Fruit fly (Drosophila melanogaster) whole organism, embryonic: ENCODE measurements around the gene Nin.

Experiments used
- BEAF-32 ChIP-seq: fragments of 200-800 bp; sonication (Bioruptor generic); optimal IDR thresholded peaks from 3 replicates; lab custom pipeline; 2017; ENCODE audit warnings: missing biosample characterization, missing genetic modification characterization, mild to moderate bottlenecking, moderate library complexity, missing genetic modification reagents
- CG10267 ChIP-seq: fragments of 200-800 bp; sonication (Bioruptor generic); optimal IDR thresholded peaks from 2 replicates; lab custom pipeline; 2018; ENCODE audit warnings: missing biosample characterization, mild to moderate bottlenecking, missing genetic modification characterization, moderate library complexity
- CG10959 ChIP-seq: fragments of 200-800 bp; sonication (Bioruptor generic); IDR thresholded peaks from 2 replicates; pipeline ENCODE4 v1.3.6; 2022; ENCODE audit warnings: missing biosample characterization, missing genetic modification characterization
- CG11504 ChIP-seq: fragments of 200-800 bp; sonication (Bioruptor generic); optimal IDR thresholded peaks from 3 replicates; lab custom pipeline; 2019; ENCODE audit warnings: missing biosample characterization, mild to moderate bottlenecking, missing genetic modification characterization, moderate library complexity
- CG12155 ChIP-seq: fragments of 200-800 bp; sonication (Bioruptor generic); optimal IDR thresholded peaks from 3 replicates; lab custom pipeline; 2016; ENCODE audit warnings: missing biosample characterization, missing genetic modification characterization
- CG12659 ChIP-seq: fragments of 200-800 bp; sonication (Bioruptor generic); optimal IDR thresholded peaks from 3 replicates; lab custom pipeline; 2017; ENCODE audit warnings: mild to moderate bottlenecking, missing biosample characterization, missing genetic modification reagents, missing genetic modification characterization
- CG13775 ChIP-seq: fragments of 200-800 bp; sonication (Bioruptor generic); optimal IDR thresholded peaks from 3 replicates; lab custom pipeline; 2017; ENCODE audit warnings: missing biosample characterization, mild to moderate bottlenecking, missing genetic modification characterization
- CG16863 ChIP-seq: fragments of 200-800 bp; sonication (Bioruptor generic); optimal IDR thresholded peaks from 3 replicates; lab custom pipeline; 2016; ENCODE audit warnings: missing biosample characterization, missing genetic modification characterization
- CG17328 ChIP-seq: fragments of 200-800 bp; sonication (Bioruptor generic); IDR thresholded peaks from 2 replicates; pipeline ENCODE4 v1.3.6; 2022; ENCODE audit warnings: missing biosample characterization, missing genetic modification characterization
- CG17359 ChIP-seq: fragments of 200-800 bp; sonication (Bioruptor generic); optimal IDR thresholded peaks from 3 replicates; lab custom pipeline; 2018; ENCODE audit warnings: missing biosample characterization, mild to moderate bottlenecking, missing genetic modification characterization, moderate library complexity
- CG17385 ChIP-seq: fragments of 200-800 bp; sonication (Bioruptor generic); optimal IDR thresholded peaks from 3 replicates; lab custom pipeline; 2018; ENCODE audit warnings: missing biosample characterization, mild to moderate bottlenecking, missing genetic modification characterization
- CG2678 ChIP-seq: fragments of 200-800 bp; sonication (Bioruptor generic); optimal IDR thresholded peaks from 3 replicates; lab custom pipeline; 2019; ENCODE audit warnings: missing biosample characterization, mild to moderate bottlenecking, missing genetic modification characterization, moderate library complexity
- CG2712 ChIP-seq: fragments of 200-800 bp; optimal IDR thresholded peaks from 3 replicates; lab custom pipeline; 2019; ENCODE audit warnings: missing biosample characterization, mild to moderate bottlenecking, missing genetic modification characterization, moderate library complexity
- CG31441 ChIP-seq: fragments of 200-800 bp; sonication (Bioruptor generic); IDR thresholded peaks from 2 replicates; pipeline ENCODE4 v1.3.6; 2022; ENCODE audit warnings: missing biosample characterization, missing genetic modification characterization
- CG3281 ChIP-seq: fragments of 200-800 bp; sonication (Bioruptor generic); optimal IDR thresholded peaks from 3 replicates; lab custom pipeline; 2017; ENCODE audit warnings: missing biosample characterization, mild to moderate bottlenecking, missing genetic modification characterization
- CG3407 ChIP-seq: fragments of 200-800 bp; sonication (Bioruptor generic); optimal IDR thresholded peaks from 2 replicates; lab custom pipeline; 2018; ENCODE audit warnings: missing biosample characterization, mild to moderate bottlenecking, missing genetic modification characterization
- CG34422 ChIP-seq: fragments of 200-800 bp; sonication (Bioruptor generic); IDR thresholded peaks from 3 replicates; pipeline ENCODE4 v1.3.6; 2022; ENCODE audit warnings: missing biosample characterization, missing genetic modification characterization
- CG4617 ChIP-seq: fragments of 200-800 bp; sonication (Bioruptor generic); optimal IDR thresholded peaks from 3 replicates; lab custom pipeline; 2016; ENCODE audit warnings: missing biosample characterization, missing genetic modification characterization, borderline replicate concordance
- CG4707 ChIP-seq: fragments of 200-800 bp; sonication (Bioruptor generic); optimal IDR thresholded peaks from 2 replicates; lab custom pipeline; 2018; ENCODE audit warnings: missing biosample characterization, mild to moderate bottlenecking, missing genetic modification characterization, moderate library complexity
- CG6683 ChIP-seq: fragments of 200-800 bp; sonication (Bioruptor generic); optimal IDR thresholded peaks from 2 replicates; lab custom pipeline; 2017; ENCODE audit warnings: missing biosample characterization, mild to moderate bottlenecking, missing genetic modification characterization, missing genetic modification reagents
- CG7556 ChIP-seq: fragments of 200-800 bp; sonication (Bioruptor generic); optimal IDR thresholded peaks from 2 replicates; lab custom pipeline; 2017; ENCODE audit warnings: missing biosample characterization, mild to moderate bottlenecking, missing genetic modification characterization
- CG8388 ChIP-seq: fragments of 200-800 bp; sonication (Bioruptor generic); optimal IDR thresholded peaks from 2 replicates; lab custom pipeline; 2019; ENCODE audit warnings: missing biosample characterization, mild to moderate bottlenecking, missing genetic modification characterization, moderate library complexity
- CG8924 ChIP-seq: fragments of 200-800 bp; optimal IDR thresholded peaks from 3 replicates; lab custom pipeline; 2019; ENCODE audit warnings: missing biosample characterization, mild to moderate bottlenecking, missing genetic modification characterization, moderate library complexity
- Dp ChIP-seq: fragments of 200-800 bp; sonication (Bioruptor generic); optimal IDR thresholded peaks from 2 replicates; lab custom pipeline; 2018; ENCODE audit warnings: missing biosample characterization, mild to moderate bottlenecking, missing genetic modification characterization, moderate library complexity
- Drgx ChIP-seq: fragments of 200-800 bp; sonication (Bioruptor generic); IDR thresholded peaks from 2 replicates; pipeline ENCODE4 v1.3.6; 2022; ENCODE audit warnings: missing biosample characterization, missing genetic modification characterization
- E2f1 ChIP-seq: fragments of 200-800 bp; sonication (Bioruptor generic); IDR thresholded peaks from 2 replicates; pipeline ENCODE4 v1.3.6; 2022; ENCODE audit warnings: missing biosample characterization, missing genetic modification characterization
- HLH3B ChIP-seq: fragments of 200-800 bp; sonication (Bioruptor generic); IDR thresholded peaks from 2 replicates; pipeline ENCODE4 v1.3.6; 2022; ENCODE audit warnings: missing biosample characterization, missing genetic modification characterization
- HLHmδ ChIP-seq: fragments of 200-800 bp; sonication (Bioruptor generic); optimal IDR thresholded peaks from 2 replicates; lab custom pipeline; 2018; ENCODE audit warnings: missing biosample characterization, mild to moderate bottlenecking, missing genetic modification characterization, moderate library complexity
- Hey ChIP-seq: fragments of 200-800 bp; sonication (Bioruptor generic); optimal IDR thresholded peaks from 3 replicates; lab custom pipeline; 2018; ENCODE audit warnings: missing biosample characterization, mild to moderate bottlenecking, missing genetic modification characterization
- Nf-YC ChIP-seq: fragments of 200-800 bp; optimal IDR thresholded peaks from 3 replicates; lab custom pipeline; 2019; ENCODE audit warnings: missing biosample characterization, mild to moderate bottlenecking, missing genetic modification characterization, moderate library complexity
- Oli ChIP-seq: fragments of 200-800 bp; sonication (Bioruptor generic); optimal IDR thresholded peaks from 2 replicates; lab custom pipeline; 2018; ENCODE audit warnings: missing biosample characterization, mild to moderate bottlenecking, missing genetic modification characterization, moderate library complexity
- Xbp1 ChIP-seq: fragments of 200-800 bp; sonication (Bioruptor generic); optimal IDR thresholded peaks from 3 replicates; lab custom pipeline; 2016; ENCODE audit warnings: missing biosample characterization, mild to moderate bottlenecking, missing genetic modification characterization
- crol ChIP-seq: fragments of 200-800 bp; sonication (Bioruptor generic); IDR thresholded peaks from 2 replicates; pipeline ENCODE4 v1.3.6; 2022; ENCODE audit warnings: missing biosample characterization, missing genetic modification characterization
- dati ChIP-seq: fragments of 200-800 bp; sonication (Bioruptor generic); IDR thresholded peaks from 2 replicates; pipeline ENCODE4 v1.3.6; 2022; ENCODE audit warnings: missing biosample characterization, missing genetic modification characterization
- grau ChIP-seq: fragments of 200-800 bp; optimal IDR thresholded peaks from 3 replicates; lab custom pipeline; 2019; ENCODE audit warnings: missing biosample characterization, mild to moderate bottlenecking, missing genetic modification characterization, moderate library complexity
- hth ChIP-seq: fragments of >200 bp; optimal IDR thresholded peaks from 2 replicates; lab custom pipeline; 2017; ENCODE audit warnings: inconsistent platforms
- ind ChIP-seq: fragments of 200-800 bp; sonication (Bioruptor generic); optimal IDR thresholded peaks from 3 replicates; lab custom pipeline; 2016; ENCODE audit warnings: missing biosample characterization, missing genetic modification characterization
- pan ChIP-seq, 4 experiments: fragments of >200 bp in 3 of 4; fragments of 200-800 bp in 1 of 4; sonication (Bioruptor generic) in 1 of 4; optimal IDR thresholded peaks in 3 of 4; IDR thresholded peaks in 1 of 4; 2 replicates each; pipeline versions ENCODE4 v1.3.6 to Lab custom; 2017 to 2022; ENCODE audit warnings: missing biosample characterization in 2 of 4, missing genetic modification characterization in 2 of 4, mixed read lengths in 1 of 4
- peb ChIP-seq: fragments of 200-800 bp; sonication (Bioruptor generic); IDR thresholded peaks from 2 replicates; pipeline ENCODE4 v1.3.6; 2022; ENCODE audit warnings: missing biosample characterization, missing genetic modification characterization
- prd ChIP-seq, 3 experiments: fragments of >200 bp in 2 of 3; fragments of 200-800 bp in 1 of 3; sonication (Bioruptor generic) in 1 of 3; optimal IDR thresholded peaks in 2 of 3; IDR thresholded peaks in 1 of 3; 2 replicates in 2 of 3; 3 replicates in 1 of 3; pipeline versions ENCODE4 v1.3.6 to Lab custom; 2017 to 2022; ENCODE audit warnings: missing biosample characterization in 1 of 3, missing genetic modification characterization in 1 of 3
- ranshi ChIP-seq: fragments of 200-800 bp; sonication (Bioruptor generic); IDR thresholded peaks from 2 replicates; pipeline ENCODE4 v1.3.6; 2022; ENCODE audit warnings: missing biosample characterization, missing genetic modification characterization
- salm ChIP-seq: fragments of 200-800 bp; sonication (Bioruptor generic); optimal IDR thresholded peaks from 2 replicates; lab custom pipeline; 2018; ENCODE audit warnings: missing biosample characterization, mild to moderate bottlenecking, missing genetic modification characterization
- scrt ChIP-seq: fragments of 200-800 bp; sonication (Bioruptor generic); optimal IDR thresholded peaks from 2 replicates; lab custom pipeline; 2018; ENCODE audit warnings: missing biosample characterization, mild to moderate bottlenecking, missing genetic modification characterization, moderate library complexity
- ssp ChIP-seq: fragments of 200-800 bp; sonication (Bioruptor generic); IDR thresholded peaks from 2 replicates; pipeline ENCODE4 v1.3.6; 2022; ENCODE audit warnings: missing biosample characterization, missing genetic modification characterization
- sug ChIP-seq: fragments of 200-800 bp; optimal IDR thresholded peaks from 2 replicates; lab custom pipeline; 2019; ENCODE audit warnings: missing biosample characterization, mild to moderate bottlenecking, missing genetic modification characterization, moderate library complexity
- unpg ChIP-seq: fragments of 200-800 bp; sonication (Bioruptor generic); optimal IDR thresholded peaks from 3 replicates; lab custom pipeline; 2018; ENCODE audit warnings: missing biosample characterization, mild to moderate bottlenecking, missing genetic modification characterization, moderate library complexity
- wor ChIP-seq: fragments of 200-800 bp; sonication (Bioruptor generic); IDR thresholded peaks from 2 replicates; pipeline ENCODE4 v1.3.6; 2022; ENCODE audit warnings: missing biosample characterization, missing genetic modification characterization
- zfh2 ChIP-seq: fragments of 200-800 bp; sonication (Bioruptor generic); optimal IDR thresholded peaks from 2 replicates; lab custom pipeline; 2016; ENCODE audit warnings: missing biosample characterization, missing genetic modification characterization

Nin gene

dm6 chr2L:5297289-5297960, 19.1 kb upstream of the Nin start (continued):
- TF ChIP-seq HLHmδ (GFP tag; lab: Kevin White, UChicago) (no peak), HLH3B (peak; percentile 38; the same call in 1 of the 2 replicates), sug (tag; lab: Kevin White, UChicago) (no peak), hth (lab: Kevin White, UChicago) (no peak), CG17359 (tag; lab: Kevin White, UChicago) (peak; percentile 33), BEAF-32 (GFP tag; lab: Kevin White, UChicago) (no peak), CG3281 (GFP tag; lab: Kevin White, UChicago) (no peak), salm (no peak), CG3407 (peak; percentile 48), CG34422 (GFP tag; lab: Robert Waterston, UW) (no peak), Drgx (peak; percentile 53; the same call in 1 of the 2 replicates), Xbp1 (GFP tag; lab: Kevin White, UChicago) (peak; percentile 25), ssp (peak; percentile 61), zfh2 (GFP tag; lab: Kevin White, UChicago) (no peak), wor (GFP tag; lab: Robert Waterston, UW) (0 out of 2 replicates have a peak, but pooled peaks have one; percentile 29), CG13775 (GFP tag; lab: Kevin White, UChicago) (peak; percentile 15), CG11504 (tag; lab: Kevin White, UChicago) (peak; percentile 43), CG12659 (no peak), pan (optimal IDR thresholded peaks at IDR 0.05; lab: Kevin White, UChicago) (no peak), pan (GFP tag; optimal IDR thresholded peaks at IDR 0.05 in 1 of 2, IDR thresholded peaks at IDR 0.05 in 1 of 2) (no peak), CG4617 (no peak), Nf-YC (no peak), dati (GFP tag; lab: Robert Waterston, UW) (no peak), scrt (GFP tag; lab: Kevin White, UChicago) (no peak), CG8388 (peak; percentile 73), Hey (tag; lab: Kevin White, UChicago) (no peak), ind (GFP tag; lab: Kevin White, UChicago) (peak; percentile 16), CG12155 (no peak), ranshi (GFP tag; lab: Robert Waterston, UW) (peak; percentile 36; the same call in 1 of the 2 replicates), CG8924 (tag; lab: Kevin White, UChicago) (peak; percentile 35), CG31441 (GFP tag; lab: Robert Waterston, UW) (no peak; the same call in 1 of the 2 replicates), CG6683 (GFP tag; lab: Kevin White, UChicago) (no peak), E2f1 (GFP tag; lab: Robert Waterston, UW) (no peak), Dp (GFP tag; lab: Kevin White, UChicago) (no peak), unpg (GFP tag; lab: Kevin White, UChicago) (peak; percentile 49), peb (GFP tag; lab: Robert Waterston, UW) (0 out of 2 replicates have a peak, but pooled peaks have one; percentile 31), CG2678 (tag; lab: Kevin White, UChicago) (peak; percentile 54), CG16863 (GFP tag; lab: Kevin White, UChicago) (peak; percentile 23), CG2712 (tag; lab: Kevin White, UChicago) (peak; percentile 64), CG10267 (tag; lab: Kevin White, UChicago) (peak; percentile 33), CG4707 (GFP tag; lab: Kevin White, UChicago) (no peak), CG7556 (GFP tag; lab: Kevin White, UChicago) (peak; percentile 19), CG17385 (GFP tag; lab: Kevin White, UChicago) (peak; percentile 36), grau (peak; percentile 35), CG17328 (GFP tag; lab: Robert Waterston, UW) (peak; percentile 57), Oli (tag; lab: Kevin White, UChicago) (peak; percentile 69), prd (optimal IDR thresholded peaks at IDR 0.05; lab: Kevin White, UChicago) (no peak), prd (GFP tag; IDR thresholded peaks at IDR 0.05; lab: Robert Waterston, UW) (0 out of 3 replicates have a peak, but pooled peaks have one; percentile 18), CG10959 (GFP tag; lab: Robert Waterston, UW) (no peak), crol (no peak)
